Worm (Caenorhabditis elegans) whole organism, L2 larva: ENCODE results near the gene C14C6.2.

ENCODE experiments used
- C34F6.9 ChIP-seq: fragments of 150-350 bp; optimal IDR thresholded peaks from 2 replicates; lab custom pipeline; 2014; ENCODE audit warnings: missing biosample characterization, missing genetic modification characterization
- F13H6.1 ChIP-seq: sonication (generic microtip); optimal IDR thresholded peaks from 2 replicates; lab custom pipeline; 2016; ENCODE audit warnings: missing genetic modification characterization, missing compliant biosample characterization
- R02D3.7 ChIP-seq: fragments of 150-350 bp; optimal IDR thresholded peaks from 2 replicates; lab custom pipeline; 2014; ENCODE audit warnings: missing biosample characterization, missing genetic modification characterization
- ZK546.5 ChIP-seq: sonication (generic microtip); optimal IDR thresholded peaks from 2 replicates; lab custom pipeline; 2017; ENCODE audit warnings: missing biosample characterization, missing genetic modification characterization
- alr-1 ChIP-seq: fragments of 150-350 bp; optimal IDR thresholded peaks from 2 replicates; lab custom pipeline; 2014; ENCODE audit warnings: missing biosample characterization, missing genetic modification characterization
- aly-2 ChIP-seq: fragments of 150-350 bp; optimal IDR thresholded peaks from 2 replicates; lab custom pipeline; 2014; ENCODE audit warnings: missing biosample characterization, missing genetic modification characterization
- ama-1 ChIP-seq: fragments of 150-350 bp; optimal IDR thresholded peaks from 2 replicates; lab custom pipeline; 2018; ENCODE audit warnings: inconsistent platforms
- blmp-1 ChIP-seq: sonication (generic microtip); optimal IDR thresholded peaks from 2 replicates; lab custom pipeline; 2017; ENCODE audit warnings: missing genetic modification characterization, mild to moderate bottlenecking, missing compliant biosample characterization, antibody characterized with exemption, moderate library complexity; ENCODE audit not compliant: insufficient read depth
- ceh-16 ChIP-seq: fragments of 150-350 bp; optimal IDR thresholded peaks from 2 replicates; lab custom pipeline; 2014; ENCODE audit warnings: missing biosample characterization, missing genetic modification characterization
- ceh-82 ChIP-seq: fragments of 150-350 bp; optimal IDR thresholded peaks from 2 replicates; lab custom pipeline; 2014; ENCODE audit warnings: missing biosample characterization, missing genetic modification characterization
- crh-2 ChIP-seq: sonication (generic microtip); optimal IDR thresholded peaks from 2 replicates; lab custom pipeline; 2017; ENCODE audit warnings: missing biosample characterization, missing genetic modification characterization
- dmd-4 ChIP-seq: sonication (generic microtip); optimal IDR thresholded peaks from 2 replicates; lab custom pipeline; 2017; ENCODE audit warnings: missing biosample characterization, missing genetic modification characterization
- egl-27 ChIP-seq: sonication (generic microtip); optimal IDR thresholded peaks from 3 replicates; lab custom pipeline; 2017; ENCODE audit warnings: missing biosample characterization, missing genetic modification reagents, missing genetic modification characterization
- elt-1 ChIP-seq: fragments of 150-350 bp; optimal IDR thresholded peaks from 2 replicates; lab custom pipeline; 2014; ENCODE audit warnings: missing biosample characterization, missing genetic modification characterization
- elt-3 ChIP-seq: sonication (generic microtip); optimal IDR thresholded peaks from 2 replicates; lab custom pipeline; 2017; ENCODE audit warnings: missing biosample characterization, missing genetic modification characterization
- fos-1 ChIP-seq: fragments of 150-350 bp; optimal IDR thresholded peaks from 2 replicates; lab custom pipeline; 2014; ENCODE audit warnings: missing biosample characterization, missing genetic modification characterization
- gmeb-1 ChIP-seq: fragments of 150-350 bp; optimal IDR thresholded peaks from 2 replicates; lab custom pipeline; 2014; ENCODE audit warnings: missing biosample characterization, missing genetic modification characterization
- lin-11 ChIP-seq: fragments of 150-350 bp; sonication (generic microtip); optimal IDR thresholded peaks from 2 replicates; lab custom pipeline; 2014; ENCODE audit warnings: missing biosample characterization, missing genetic modification characterization, inconsistent platforms, mixed read lengths
- lin-13 ChIP-seq: fragments of 150-350 bp; optimal IDR thresholded peaks from 2 replicates; lab custom pipeline; 2014; ENCODE audit warnings: missing biosample characterization, missing genetic modification reagents, missing genetic modification characterization
- lsy-2 ChIP-seq, 2 experiments: fragments of 150-350 bp in 1 of 2; sonication (generic microtip) in 1 of 2; optimal IDR thresholded peaks; 2 replicates each; lab custom pipeline; 2014 to 2017; ENCODE audit warnings: missing biosample characterization in 2 of 2, missing genetic modification characterization in 2 of 2
- mab-5 ChIP-seq: fragments of 150-350 bp; optimal IDR thresholded peaks from 2 replicates; lab custom pipeline; 2014; ENCODE audit warnings: missing biosample characterization, missing genetic modification characterization
- mbf-1 ChIP-seq: sonication (generic microtip); optimal IDR thresholded peaks from 2 replicates; lab custom pipeline; 2017; ENCODE audit warnings: missing biosample characterization, missing genetic modification characterization
- mdl-1 ChIP-seq, 2 experiments: fragments of 150-350 bp in 1 of 2; sonication (generic microtip) in 1 of 2; optimal IDR thresholded peaks; 2 replicates each; lab custom pipeline; 2017; ENCODE audit warnings: missing biosample characterization in 2 of 2, missing genetic modification characterization in 2 of 2
- nhr-10 ChIP-seq: sonication (generic microtip); optimal IDR thresholded peaks from 2 replicates; lab custom pipeline; 2017; ENCODE audit warnings: missing biosample characterization, missing genetic modification characterization
- nhr-12 ChIP-seq: fragments of 150-350 bp; optimal IDR thresholded peaks from 2 replicates; lab custom pipeline; 2014; ENCODE audit warnings: missing biosample characterization, missing genetic modification characterization
- nhr-129 ChIP-seq: fragments of 150-350 bp; optimal IDR thresholded peaks from 2 replicates; lab custom pipeline; 2014; ENCODE audit warnings: missing biosample characterization, missing genetic modification characterization
- nhr-21 ChIP-seq: fragments of 150-350 bp; optimal IDR thresholded peaks from 2 replicates; lab custom pipeline; 2014; ENCODE audit warnings: missing biosample characterization, missing genetic modification characterization
- nhr-237 ChIP-seq: fragments of 150-350 bp; optimal IDR thresholded peaks from 2 replicates; lab custom pipeline; 2014; ENCODE audit warnings: missing biosample characterization, missing genetic modification characterization
- nhr-77 ChIP-seq: fragments of 150-350 bp; optimal IDR thresholded peaks from 2 replicates; lab custom pipeline; 2014; ENCODE audit warnings: missing biosample characterization, missing genetic modification characterization
- peb-1 ChIP-seq: fragments of 150-350 bp; optimal IDR thresholded peaks from 2 replicates; lab custom pipeline; 2014; ENCODE audit warnings: missing biosample characterization, missing genetic modification characterization
- sem-4 ChIP-seq: fragments of 150-350 bp; optimal IDR thresholded peaks from 2 replicates; lab custom pipeline; 2014; ENCODE audit warnings: missing biosample characterization, missing genetic modification reagents, missing genetic modification characterization
- skn-1 ChIP-seq: sonication (generic microtip); optimal IDR thresholded peaks from 2 replicates; lab custom pipeline; 2017; ENCODE audit warnings: missing biosample characterization, missing genetic modification characterization
- sma-9 ChIP-seq, 2 experiments: fragments of 150-350 bp in 1 of 2; sonication (generic microtip) in 1 of 2; optimal IDR thresholded peaks; 2 replicates each; lab custom pipeline; 2014 to 2016; ENCODE audit warnings: missing genetic modification characterization in 2 of 2, mild to moderate bottlenecking in 1 of 2, missing biosample characterization in 1 of 2, missing compliant biosample characterization in 1 of 2, missing genetic modification reagents in 1 of 2, moderate library complexity in 1 of 2
- snpc-4 ChIP-seq: fragments of 150-350 bp; optimal IDR thresholded peaks from 2 replicates; lab custom pipeline; 2014; ENCODE audit warnings: missing biosample characterization, missing genetic modification characterization
- unc-39 ChIP-seq: fragments of 150-350 bp; optimal IDR thresholded peaks from 2 replicates; lab custom pipeline; 2014; ENCODE audit warnings: missing biosample characterization, missing genetic modification characterization
- unc-55 ChIP-seq: fragments of 150-350 bp; sonication (generic microtip); optimal IDR thresholded peaks from 3 replicates; lab custom pipeline; 2014; ENCODE audit warnings: missing biosample characterization, missing genetic modification reagents, missing genetic modification characterization
- zag-1 ChIP-seq: fragments of 150-350 bp; optimal IDR thresholded peaks from 2 replicates; lab custom pipeline; 2014; ENCODE audit warnings: missing biosample characterization, missing genetic modification characterization
- ztf-1 ChIP-seq: fragments of 200-800 bp; sonication (Bioruptor generic); conservative IDR thresholded peaks from 2 replicates; pipeline ENCODE4 v1.3.6; 2022; ENCODE audit warnings: missing genetic modification characterization, missing compliant biosample characterization
- ztf-4 ChIP-seq: fragments of 150-350 bp; optimal IDR thresholded peaks from 2 replicates; lab custom pipeline; 2014; ENCODE audit warnings: missing biosample characterization, missing genetic modification characterization

The C14C6.2 gene

ce11 chrV:600231-600630, 37.3 kb downstream of the C14C6.2 start, which contains the start of gene nhr-251:
TSS of gene nhr-251 (plus strand) at chrV:600531.
- TF ChIP-seq lsy-2 (tag; optimal IDR thresholded peaks at IDR 0.05; lab: Kevin White, UChicago) = no peak

- TF ChIP-seq alr-1 (no peak), elt-3 (no peak), ztf-1 (no peak), blmp-1 (tag; lab: Kevin White, UChicago) (no peak), lin-11 (no peak), snpc-4 (tag; lab: Kevin White, UChicago) (no peak), nhr-12 (tag; lab: Kevin White, UChicago) (no peak), unc-39 (tag; lab: Kevin White, UChicago) (no peak), nhr-21 (no peak), C34F6.9 (tag; lab: Kevin White, UChicago) (no peak), ztf-4 (tag; lab: Kevin White, UChicago) (no peak), nhr-237 (no peak), unc-55 (no peak)
Observed at ce11 chrV:604105-604504, 41.2 kb downstream of the C14C6.2 start, which contains the start of gene srlf-37. TSS of gene srlf-37 (minus strand) at chrV:604205.

- TF ChIP-seq ceh-82 (tag; lab: Kevin White, UChicago) = no peak
- TF ChIP-seq peb-1 = no peak
- TF ChIP-seq snpc-4 (tag; lab: Kevin White, UChicago) = no peak
- TF ChIP-seq nhr-10 (tag; lab: Kevin White, UChicago) = no peak
- TF ChIP-seq zag-1 = no peak
- TF ChIP-seq skn-1 (tag; lab: Kevin White, UChicago) = no peak
- no peak for TF ChIP-seq nhr-237
- TF ChIP-seq fos-1 (tag; lab: Kevin White, UChicago) = no peak
- no peak for TF ChIP-seq ztf-4 (tag; lab: Kevin White, UChicago)
- no peak for TF ChIP-seq aly-2 (tag; lab: Kevin White, UChicago)
- no peak for TF ChIP-seq ztf-1
- no peak for TF ChIP-seq mab-5 (tag; lab: Kevin White, UChicago)
- no peak for TF ChIP-seq ZK546.5 (tag; lab: Kevin White, UChicago)
- no peak for TF ChIP-seq nhr-77
- TF ChIP-seq, all 48 proteins: peak for 0
Observed at ce11 chrV:608844-609243, 45.9 kb downstream of the C14C6.2 start, which contains the start of gene srw-109. TSS of gene srw-109 (minus strand) at chrV:608944.

ce11 chrV:609671-610070, 46.7 kb downstream of the C14C6.2 start, which contains the start of gene srlf-36:
TSS of gene srlf-36 (minus strand) at chrV:609771.
- TF ChIP-seq elt-3 (no peak), elt-1 (no peak), nhr-10 (tag; lab: Kevin White, UChicago) (no peak), ztf-1 (no peak), fos-1 (tag; lab: Kevin White, UChicago) (no peak), nhr-12 (tag; lab: Kevin White, UChicago) (no peak), mdl-1 (tag; optimal IDR thresholded peaks at IDR 0.05; lab: Kevin White, UChicago) (no peak), alr-1 (no peak), ceh-16 (tag; lab: Kevin White, UChicago) (no peak), blmp-1 (tag; lab: Kevin White, UChicago) (no peak), mbf-1 (no peak), gmeb-1 (no peak), sem-4 (tag; lab: Kevin White, UChicago) (no peak), egl-27 (tag; lab: Kevin White, UChicago) (no peak), lsy-2 (tag; optimal IDR thresholded peaks at IDR 0.05; lab: Kevin White, UChicago) (no peak), crh-2 (no peak), F13H6.1 (tag; lab: Kevin White, UChicago) (no peak)

- TF ChIP-seq sma-9 (GFP tag; optimal IDR thresholded peaks at IDR 0.05; lab: Kevin White, UChicago) (peak; percentile 57), sma-9 (tag; optimal IDR thresholded peaks at IDR 0.05; lab: Kevin White, UChicago) (no peak), R02D3.7 (no peak), lin-13 (GFP tag; lab: Kevin White, UChicago) (no peak), gmeb-1 (no peak), fos-1 (tag; lab: Kevin White, UChicago) (peak; percentile 8), crh-2 (peak; percentile 29), dmd-4 (tag; lab: Kevin White, UChicago) (no peak), nhr-129 (tag; lab: Kevin White, UChicago) (peak; percentile 71), ama-1 (lab: Kevin White, UChicago) (no peak)
Observed at ce11 chrV:610217-610616, 47.3 kb downstream of the C14C6.2 start, which contains the start of gene nhr-90. TSS of gene nhr-90 (plus strand) at chrV:610512.
